Worm (Caenorhabditis elegans): ENCODE data around the gene tag-293.

- TF ChIP-seq ama-1 (optimal IDR thresholded peaks at IDR 0.05) (no peak), aly-2 (tag; optimal IDR thresholded peaks at IDR 0.05) (no peak), ztf-1 (GFP tag; conservative IDR thresholded peaks at IDR 0.05) (no peak), nhr-25 (tag; optimal IDR thresholded peaks at IDR 0.05) (no peak), lin-13 (GFP tag; optimal IDR thresholded peaks at IDR 0.05) (no peak), blmp-1 (tag; optimal IDR thresholded peaks at IDR 0.05; ENCODE audit: insufficient read depth) (no peak), nhr-237 (tag; optimal IDR thresholded peaks at IDR 0.05) (no peak), ceh-82 (tag; optimal IDR thresholded peaks at IDR 0.05) (no peak)
These were observed 43.8 kb upstream of the tag-293 start, which contains the start of gene gst-41 for ce11 chrV:7399202-7399601.
